Worm (Caenorhabditis elegans): Measurements from ENCODE around the gene efn-3.

Gene efn-3

DNA sequence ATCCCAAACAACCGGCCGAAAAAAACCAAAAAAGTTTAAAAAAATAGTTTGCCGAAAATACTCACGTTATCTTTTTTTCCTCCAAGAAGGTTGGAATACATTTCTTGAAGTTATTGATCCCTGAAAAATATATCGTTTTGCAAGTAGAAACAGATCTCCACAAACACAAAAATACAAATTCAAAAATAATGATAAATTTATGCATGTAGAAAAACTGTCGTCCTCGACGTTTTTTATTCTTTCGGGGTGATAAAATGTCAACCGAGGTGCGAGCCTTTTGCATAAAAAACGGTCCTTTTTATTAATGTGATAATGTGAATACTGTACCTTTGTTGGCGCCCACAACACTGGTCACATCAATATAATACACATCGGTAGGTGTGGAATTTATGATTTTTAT, 13.5 kb downstream of the efn-3 start, which contains the start of gene F02D10.2:
Gene F02D10.2, minus strand, starts transcription at position 101 of the 400 bp plus-strand sequence.
- no peak for TF ChIP-seq ztf-11 (tag; optimal IDR thresholded peaks at IDR 0.05)
- TF ChIP-seq nhr-43 (tag; optimal IDR thresholded peaks at IDR 0.05; ENCODE audit: poor library complexity, severe bottlenecking) = no peak
- no peak for TF ChIP-seq fkh-10 (GFP tag; optimal IDR thresholded peaks at IDR 0.05)
- TF ChIP-seq nhr-237 (tag; optimal IDR thresholded peaks at IDR 0.05) = no peak
- TF ChIP-seq elt-2 (tag; optimal IDR thresholded peaks at IDR 0.05) = no peak
- TF ChIP-seq nhr-25 (tag; optimal IDR thresholded peaks at IDR 0.05) = no peak
- TF ChIP-seq skn-1 (tag; optimal IDR thresholded peaks at IDR 0.05) = no peak
- TF ChIP-seq jun-1 (tag; optimal IDR thresholded peaks at IDR 0.05) = no peak

DNA sequence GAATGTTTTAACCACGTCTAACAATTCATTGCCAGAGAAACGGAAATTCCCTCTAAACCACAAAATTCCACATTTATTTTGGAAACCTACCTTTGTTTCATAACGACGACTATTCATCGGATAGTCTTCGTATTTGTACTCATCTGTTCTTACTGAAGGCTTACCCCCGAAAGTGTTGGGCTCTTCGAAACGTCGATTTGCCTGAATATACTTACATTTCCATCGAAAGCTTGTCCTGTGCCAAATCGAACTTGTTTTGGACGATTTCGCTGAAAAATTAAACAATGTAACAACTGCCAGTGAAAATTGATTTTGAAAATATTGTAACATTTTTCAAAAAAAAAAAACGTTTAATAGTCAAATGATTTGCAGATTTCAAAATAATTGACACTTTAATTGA, 14.7 kb downstream of the efn-3 start, which contains the start of gene F02D10.3:
Gene F02D10.3, minus strand, starts transcription at position 101 of the 400 bp plus-strand sequence.
- TF ChIP-seq nhr-25 (tag; optimal IDR thresholded peaks at IDR 0.05) = no peak
- TF ChIP-seq nhr-77 (tag; optimal IDR thresholded peaks at IDR 0.05) = no peak
- TF ChIP-seq skn-1 (tag; optimal IDR thresholded peaks at IDR 0.05) = no peak
- no peak for TF ChIP-seq hmg-11 (tag; optimal IDR thresholded peaks at IDR 0.05)
- no peak for TF ChIP-seq R02D3.7 (tag; optimal IDR thresholded peaks at IDR 0.05)

DNA sequence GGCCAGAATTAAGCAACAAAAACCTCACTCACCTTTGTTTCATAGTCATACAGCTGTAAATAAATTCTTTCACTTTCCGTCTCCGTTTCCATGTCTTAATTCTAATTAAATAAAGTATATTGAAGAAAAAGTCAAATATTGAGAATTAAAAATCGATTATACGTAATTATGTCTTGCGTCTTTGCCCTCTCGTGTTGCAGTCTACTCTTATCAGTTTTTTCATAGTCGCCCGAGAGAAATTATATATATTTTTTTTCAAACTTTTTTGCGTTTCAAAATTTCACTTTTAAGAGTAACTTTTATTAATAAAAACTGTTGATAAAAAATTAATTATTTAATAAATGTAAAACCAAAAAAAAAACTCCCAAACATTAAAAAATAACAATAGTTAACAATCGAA, 20.8 kb downstream of the efn-3 start, which contains the start of gene flr-1:
Gene flr-1, minus strand, starts transcription at position 101 of the 400 bp plus-strand sequence.
- no peak for TF ChIP-seq fos-1 (tag; optimal IDR thresholded peaks at IDR 0.05)

DNA sequence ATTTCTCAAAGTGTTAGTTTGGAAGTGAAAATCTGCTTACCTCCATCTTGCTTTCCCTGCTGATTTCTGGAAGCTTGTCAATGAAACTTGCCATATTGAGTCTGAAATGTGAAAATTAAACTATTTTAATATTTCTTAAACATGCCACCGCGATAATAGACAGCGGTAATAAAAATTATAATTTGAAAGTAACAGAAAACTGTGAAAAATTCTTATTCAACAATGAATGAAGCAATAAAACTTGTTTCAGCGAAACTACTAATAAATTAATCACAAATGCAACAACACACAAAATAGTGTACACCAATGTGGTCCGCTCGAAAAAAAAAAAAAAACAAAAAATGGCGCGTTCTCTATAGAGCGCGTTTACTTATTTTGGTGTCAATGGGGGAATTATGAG, 25.7 kb downstream of the efn-3 start, which contains the start of gene F02D10.6:
Gene F02D10.6, minus strand, starts transcription at position 101 of the 400 bp plus-strand sequence.
- TF ChIP-seq R02D3.7 (tag; optimal IDR thresholded peaks at IDR 0.05) (no peak), nhr-43 (tag; optimal IDR thresholded peaks at IDR 0.05; ENCODE audit: poor library complexity, severe bottlenecking) (no peak), ZK546.5 (tag; optimal IDR thresholded peaks at IDR 0.05) (no peak), ztf-11 (tag; optimal IDR thresholded peaks at IDR 0.05) (no peak), elt-2 (tag; optimal IDR thresholded peaks at IDR 0.05) (no peak), nhr-28 (tag; optimal IDR thresholded peaks at IDR 0.05) (no peak)

DNA sequence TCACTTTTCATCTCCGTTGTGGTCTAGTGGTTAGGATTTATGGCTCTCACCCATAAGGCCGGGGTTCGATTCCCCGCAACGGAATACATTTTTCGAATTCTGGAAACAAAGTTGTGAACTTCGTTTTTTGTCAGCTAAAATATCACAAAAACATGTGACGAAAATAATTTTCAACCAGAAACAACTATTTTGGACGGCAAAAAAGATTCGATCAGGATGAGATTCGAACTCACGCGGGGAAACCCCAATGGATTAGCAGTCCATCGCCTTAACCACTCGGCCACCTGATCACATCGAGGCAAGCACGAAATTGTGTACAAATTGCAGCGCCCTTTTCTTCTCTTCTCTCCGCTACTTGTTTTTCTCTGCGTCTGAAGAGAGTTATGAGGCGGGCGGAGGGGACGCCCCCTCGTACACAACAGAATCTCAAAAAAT, 28.6 kb downstream of the efn-3 start:
- peak; percentile 67 for TF ChIP-seq nfya-1 (tag; optimal IDR thresholded peaks at IDR 0.05; ENCODE audit: insufficient read depth)
- TF ChIP-seq nhr-23 (tag; optimal IDR thresholded peaks at IDR 0.05) = peak; percentile 52
- peak; percentile 68 for TF ChIP-seq tbx-2 (tag; optimal IDR thresholded peaks at IDR 0.05)
- peak; percentile 18 for TF ChIP-seq ceh-82 (tag; optimal IDR thresholded peaks at IDR 0.05)
- peak; percentile 39 for TF ChIP-seq egl-5 (tag; optimal IDR thresholded peaks at IDR 0.05)
- TF ChIP-seq elt-2 (tag; optimal IDR thresholded peaks at IDR 0.05) = peak; percentile 62
- TF ChIP-seq lin-15B (tag; optimal IDR thresholded peaks at IDR 0.05) = peak; percentile 2
- TF ChIP-seq nhr-43 (tag; optimal IDR thresholded peaks at IDR 0.05; ENCODE audit: poor library complexity, severe bottlenecking) = peak; percentile 25
- peak; percentile 71 for TF ChIP-seq skn-1 (tag; optimal IDR thresholded peaks at IDR 0.05)
- TF ChIP-seq lin-39 (tag; optimal IDR thresholded peaks at IDR 0.05) = peak; percentile 11
- peak; percentile 88 for TF ChIP-seq hmg-11 (tag; optimal IDR thresholded peaks at IDR 0.05)
- peak; percentile 11 for TF ChIP-seq nhr-25 (tag; optimal IDR thresholded peaks at IDR 0.05)
- peak; percentile 17 for TF ChIP-seq pha-4 (tag; optimal IDR thresholded peaks at IDR 0.05)
- peak; percentile 84 for TF ChIP-seq lsy-12 (tag; optimal IDR thresholded peaks at IDR 0.05)

DNA sequence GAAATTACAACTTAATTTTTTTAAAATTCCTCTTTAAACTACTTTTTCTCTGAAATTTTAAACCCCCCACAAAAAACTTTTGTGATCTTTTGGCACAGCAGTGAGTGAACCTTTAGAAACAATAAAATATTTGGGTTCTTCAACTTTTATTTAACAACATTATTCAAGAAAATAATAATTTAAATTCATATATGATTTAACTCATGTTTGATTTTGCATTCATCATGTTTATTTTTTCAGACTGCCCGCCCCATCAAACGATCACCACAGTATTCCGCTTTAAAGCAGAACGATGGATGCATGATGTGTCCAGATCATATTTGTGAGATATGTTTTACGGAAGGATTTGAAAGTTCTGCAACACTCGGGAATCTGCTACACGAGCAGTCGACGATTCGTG, 30.8 kb downstream of the efn-3 start, which contains the start of gene set-8:
Gene set-8, plus strand, starts transcription at position 301 of the 400 bp plus-strand sequence.
- TF ChIP-seq ztf-11 (tag; optimal IDR thresholded peaks at IDR 0.05) = no peak
- TF ChIP-seq mml-1 (tag; optimal IDR thresholded peaks at IDR 0.05) = no peak
- no peak for TF ChIP-seq nhr-77 (tag; optimal IDR thresholded peaks at IDR 0.05)
- TF ChIP-seq nhr-43 (tag; optimal IDR thresholded peaks at IDR 0.05; ENCODE audit: poor library complexity, severe bottlenecking) = no peak
- no peak for TF ChIP-seq nfya-1 (tag; optimal IDR thresholded peaks at IDR 0.05; ENCODE audit: insufficient read depth)
- TF ChIP-seq ceh-16 (tag; optimal IDR thresholded peaks at IDR 0.05) = no peak
- TF ChIP-seq mdl-1 (tag; optimal IDR thresholded peaks at IDR 0.05) = no peak
- no peak for TF ChIP-seq R02D3.7 (tag; optimal IDR thresholded peaks at IDR 0.05)
- TF ChIP-seq egl-5 (tag; optimal IDR thresholded peaks at IDR 0.05) = no peak

DNA sequence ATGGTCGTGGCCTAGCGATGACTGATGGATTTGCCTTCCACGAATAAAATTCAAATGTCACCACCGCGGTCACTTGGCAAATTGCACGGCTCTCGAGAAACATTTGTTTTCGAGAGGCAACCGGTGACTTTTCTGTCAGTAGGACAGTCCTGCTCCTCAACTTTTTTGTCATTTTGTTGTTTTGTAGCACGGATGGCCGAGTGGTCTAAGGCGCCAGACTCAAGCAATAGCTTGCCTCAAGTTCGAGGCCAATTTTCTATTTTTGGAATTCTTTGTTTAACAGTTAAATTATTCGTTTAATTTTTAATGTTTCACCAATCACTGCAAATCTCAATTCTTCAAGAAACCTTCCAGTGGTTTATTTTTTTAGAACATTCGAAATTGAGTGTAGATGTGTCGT, 33.0 kb downstream of the efn-3 start:
- TF ChIP-seq sea-2 (GFP tag; optimal IDR thresholded peaks at IDR 0.05) = no peak
- TF ChIP-seq nfya-1 (tag; optimal IDR thresholded peaks at IDR 0.05; ENCODE audit: insufficient read depth) = no peak
- TF ChIP-seq ztf-11 (tag; optimal IDR thresholded peaks at IDR 0.05) = no peak
- TF ChIP-seq ztf-4 (tag; optimal IDR thresholded peaks at IDR 0.05) = no peak
- TF ChIP-seq tbx-2 (tag; optimal IDR thresholded peaks at IDR 0.05) = no peak
- TF ChIP-seq egl-27 (tag; optimal IDR thresholded peaks at IDR 0.05) = no peak
- TF ChIP-seq elt-2 (tag; optimal IDR thresholded peaks at IDR 0.05) = no peak
- no peak for TF ChIP-seq nhr-12 (tag; optimal IDR thresholded peaks at IDR 0.05)
- TF ChIP-seq lin-39 (tag; optimal IDR thresholded peaks at IDR 0.05) = no peak
- no peak for TF ChIP-seq lsy-12 (tag; optimal IDR thresholded peaks at IDR 0.05)
- TF ChIP-seq snpc-4 (tag; optimal IDR thresholded peaks at IDR 0.05) = no peak

All from whole organism, L3 larva.